Fruit fly (Drosophila melanogaster) whole organism, embryonic: ENCODE results near the gene Pmm2.
A peak's percentile ranks its signal among the peaks of the same experiment; 100 is the strongest.

Experiments used
- B-H2 ChIP-seq: fragments of 200-800 bp; sonication (Bioruptor generic); optimal IDR thresholded peaks from 2 replicates; lab custom pipeline; 2018; ENCODE audit warnings: missing biosample characterization, mild to moderate bottlenecking, missing genetic modification characterization
- BEAF-32 ChIP-seq: fragments of 200-800 bp; sonication (Bioruptor generic); optimal IDR thresholded peaks from 3 replicates; lab custom pipeline; 2017; ENCODE audit warnings: missing biosample characterization, missing genetic modification characterization, mild to moderate bottlenecking, moderate library complexity, missing genetic modification reagents
- Blimp-1 ChIP-seq: fragments of 200-800 bp; sonication (Bioruptor generic); optimal IDR thresholded peaks from 3 replicates; lab custom pipeline; 2018; ENCODE audit warnings: missing biosample characterization, missing genetic modification characterization, mild to moderate bottlenecking, moderate library complexity, missing genetic modification reagents
- CG12942 ChIP-seq: fragments of 200-800 bp; sonication (Bioruptor generic); optimal IDR thresholded peaks from 3 replicates; lab custom pipeline; 2016; ENCODE audit warnings: missing biosample characterization, missing genetic modification characterization
- CG2889 ChIP-seq: fragments of 200-800 bp; sonication (Bioruptor generic); IDR thresholded peaks from 3 replicates; pipeline ENCODE4 v1.3.6; 2022; ENCODE audit warnings: missing biosample characterization, missing genetic modification characterization
- CG31365 ChIP-seq: fragments of 200-800 bp; sonication (Bioruptor generic); optimal IDR thresholded peaks from 2 replicates; lab custom pipeline; 2018; ENCODE audit warnings: missing biosample characterization, mild to moderate bottlenecking, missing genetic modification characterization
- CG31388 ChIP-seq: fragments of 200-800 bp; sonication (Bioruptor generic); optimal IDR thresholded peaks from 2 replicates; lab custom pipeline; 2016; ENCODE audit warnings: missing biosample characterization, missing genetic modification characterization
- CG4617 ChIP-seq: fragments of 200-800 bp; sonication (Bioruptor generic); optimal IDR thresholded peaks from 3 replicates; lab custom pipeline; 2016; ENCODE audit warnings: missing biosample characterization, missing genetic modification characterization, borderline replicate concordance
- CG6683 ChIP-seq: fragments of 200-800 bp; sonication (Bioruptor generic); optimal IDR thresholded peaks from 2 replicates; lab custom pipeline; 2017; ENCODE audit warnings: missing biosample characterization, mild to moderate bottlenecking, missing genetic modification characterization, missing genetic modification reagents
- CG6791 ChIP-seq: fragments of 200-800 bp; sonication (Bioruptor generic); IDR thresholded peaks from 3 replicates; pipeline ENCODE4 v1.3.6; 2022; ENCODE audit warnings: missing biosample characterization, missing genetic modification characterization; ENCODE audit not compliant: partially characterized antibody
- CG7271 ChIP-seq: fragments of 200-800 bp; sonication (Bioruptor generic); optimal IDR thresholded peaks from 2 replicates; lab custom pipeline; 2018; ENCODE audit warnings: missing biosample characterization, mild to moderate bottlenecking, missing genetic modification characterization, moderate library complexity
- CG7745 ChIP-seq: fragments of 200-800 bp; sonication (Bioruptor generic); optimal IDR thresholded peaks from 2 replicates; lab custom pipeline; 2018; ENCODE audit warnings: missing biosample characterization, mild to moderate bottlenecking, missing genetic modification characterization, moderate library complexity
- CG7963 ChIP-seq: fragments of 200-800 bp; sonication (Bioruptor generic); IDR thresholded peaks from 3 replicates; pipeline ENCODE4 v1.3.6; 2022; ENCODE audit warnings: missing biosample characterization, missing genetic modification characterization; ENCODE audit not compliant: partially characterized antibody
- CG8281 ChIP-seq: fragments of 200-800 bp; sonication (Bioruptor generic); optimal IDR thresholded peaks from 2 replicates; lab custom pipeline; 2018; ENCODE audit warnings: missing biosample characterization, mild to moderate bottlenecking, missing genetic modification characterization, moderate library complexity
- CG8359 ChIP-seq: fragments of 200-800 bp; sonication (Bioruptor generic); optimal IDR thresholded peaks from 2 replicates; lab custom pipeline; 2017; ENCODE audit warnings: missing biosample characterization, mild to moderate bottlenecking, missing genetic modification characterization, borderline replicate concordance
- CG9727 ChIP-seq: fragments of 200-800 bp; sonication (Bioruptor generic); optimal IDR thresholded peaks from 3 replicates; lab custom pipeline; 2017; ENCODE audit warnings: missing biosample characterization, mild to moderate bottlenecking, missing genetic modification characterization
- Chrac-16 ChIP-seq: fragments of 200-800 bp; sonication (Bioruptor generic); optimal IDR thresholded peaks from 3 replicates; lab custom pipeline; 2016; ENCODE audit warnings: missing biosample characterization, missing genetic modification characterization
- Dip2 ChIP-seq: fragments of 200-800 bp; sonication (Bioruptor generic); IDR thresholded peaks from 2 replicates; pipeline ENCODE4 v1.3.6; 2022; ENCODE audit warnings: missing biosample characterization, missing genetic modification characterization
- E2f1 ChIP-seq: fragments of 200-800 bp; sonication (Bioruptor generic); IDR thresholded peaks from 2 replicates; pipeline ENCODE4 v1.3.6; 2022; ENCODE audit warnings: missing biosample characterization, missing genetic modification characterization
- H15 ChIP-seq: fragments of 200-800 bp; sonication (Bioruptor generic); IDR thresholded peaks from 3 replicates; pipeline ENCODE4 v1.3.6; 2022; ENCODE audit warnings: missing biosample characterization, missing genetic modification characterization
- H2.0 ChIP-seq: fragments of 200-800 bp; sonication (Bioruptor generic); IDR thresholded peaks from 2 replicates; pipeline ENCODE4 v1.3.6; 2022; ENCODE audit warnings: missing biosample characterization, missing genetic modification characterization
- HmgD ChIP-seq: fragments of 200-800 bp; sonication (Bioruptor generic); optimal IDR thresholded peaks from 3 replicates; lab custom pipeline; 2016; ENCODE audit warnings: missing biosample characterization, missing genetic modification characterization
- Hr51 ChIP-seq, 2 experiments: fragments of 200-800 bp; sonication (Bioruptor generic); optimal IDR thresholded peaks; 2 replicates in 1 of 2; 3 replicates in 1 of 2; lab custom pipeline; 2016 to 2018; ENCODE audit warnings: missing biosample characterization in 2 of 2, missing genetic modification characterization in 2 of 2, mild to moderate bottlenecking in 1 of 2, moderate library complexity in 1 of 2
- Kr ChIP-seq: fragments of 200-800 bp; sonication (Bioruptor generic); optimal IDR thresholded peaks from 2 replicates; lab custom pipeline; 2017; ENCODE audit warnings: missing biosample characterization, mild to moderate bottlenecking, missing genetic modification characterization
- MBD-R2 ChIP-seq: fragments of 200-800 bp; sonication (Bioruptor generic); IDR thresholded peaks from 2 replicates; pipeline ENCODE4 v1.3.6; 2022; ENCODE audit warnings: missing biosample characterization, missing genetic modification characterization
- MTF-1 ChIP-seq: fragments of 200-800 bp; sonication (Bioruptor generic); optimal IDR thresholded peaks from 2 replicates; lab custom pipeline; 2018; ENCODE audit warnings: missing biosample characterization, mild to moderate bottlenecking, missing genetic modification characterization, borderline replicate concordance
- Mes4 ChIP-seq: fragments of 200-800 bp; sonication (Bioruptor generic); optimal IDR thresholded peaks from 2 replicates; lab custom pipeline; 2016; ENCODE audit warnings: missing biosample characterization, missing genetic modification characterization
- Opbp ChIP-seq: fragments of 200-800 bp; sonication (Bioruptor generic); IDR thresholded peaks from 3 replicates; pipeline ENCODE4 v1.3.6; 2022; ENCODE audit warnings: missing biosample characterization, missing genetic modification characterization; ENCODE audit not compliant: partially characterized antibody
- Ravus ChIP-seq: fragments of 200-800 bp; sonication (Bioruptor generic); IDR thresholded peaks from 2 replicates; pipeline ENCODE4 v1.3.6; 2022; ENCODE audit warnings: missing biosample characterization, missing genetic modification characterization
- TFAM ChIP-seq: fragments of 200-800 bp; sonication (Bioruptor generic); optimal IDR thresholded peaks from 2 replicates; lab custom pipeline; 2017; ENCODE audit warnings: missing biosample characterization, missing genetic modification characterization, inconsistent platforms
- Trl ChIP-seq, 3 experiments: fragments of >200 bp in 2 of 3; fragments of 200-800 bp in 1 of 3; sonication (Bioruptor generic) in 1 of 3; optimal IDR thresholded peaks; 2 replicates in 1 of 3; 3 replicates in 2 of 3; lab custom pipeline; 2016 to 2017; ENCODE audit warnings: missing biosample characterization in 1 of 3, missing genetic modification characterization in 1 of 3
- Vsx1 ChIP-seq: fragments of 200-800 bp; sonication (Bioruptor generic); optimal IDR thresholded peaks from 2 replicates; lab custom pipeline; 2017; ENCODE audit warnings: missing biosample characterization, mild to moderate bottlenecking, missing genetic modification characterization, missing genetic modification reagents
- ap ChIP-seq: fragments of 200-800 bp; sonication (Bioruptor generic); IDR thresholded peaks from 2 replicates; pipeline ENCODE4 v1.3.6; 2022; ENCODE audit warnings: missing biosample characterization, missing genetic modification characterization
- crc ChIP-seq: fragments of 200-800 bp; sonication (Bioruptor generic); optimal IDR thresholded peaks from 2 replicates; lab custom pipeline; 2016; ENCODE audit warnings: missing biosample characterization, missing genetic modification characterization
- dysf ChIP-seq: fragments of 200-800 bp; sonication (Bioruptor generic); IDR thresholded peaks from 3 replicates; pipeline ENCODE4 v1.3.6; 2022; ENCODE audit warnings: missing biosample characterization, missing genetic modification characterization
- emc ChIP-seq: fragments of 200-800 bp; sonication (Bioruptor generic); optimal IDR thresholded peaks from 2 replicates; lab custom pipeline; 2016; ENCODE audit warnings: missing biosample characterization, missing genetic modification characterization
- ftz-f1 ChIP-seq: fragments of 200-800 bp; sonication (Bioruptor generic); optimal IDR thresholded peaks from 2 replicates; lab custom pipeline; 2016; ENCODE audit warnings: missing biosample characterization, missing genetic modification characterization
- gt ChIP-seq: fragments of 200-800 bp; sonication (Bioruptor generic); IDR thresholded peaks from 2 replicates; pipeline ENCODE4 v1.3.6; 2022; ENCODE audit warnings: missing biosample characterization, missing genetic modification characterization
- hbn ChIP-seq: fragments of 200-800 bp; sonication (Bioruptor generic); IDR thresholded peaks from 2 replicates; pipeline ENCODE4 v1.3.6; 2022; ENCODE audit warnings: missing biosample characterization, missing genetic modification characterization; ENCODE audit not compliant: partially characterized antibody
- hkb ChIP-seq, 2 experiments: fragments of 200-800 bp in 1 of 2; fragments of >200 bp in 1 of 2; sonication (Bioruptor generic) in 1 of 2; IDR thresholded peaks in 1 of 2; optimal IDR thresholded peaks in 1 of 2; 2 replicates each; pipeline versions ENCODE4 v1.3.6 to Lab custom; 2017 to 2022; ENCODE audit warnings: missing biosample characterization in 1 of 2, missing genetic modification characterization in 1 of 2
- ind ChIP-seq: fragments of 200-800 bp; sonication (Bioruptor generic); optimal IDR thresholded peaks from 3 replicates; lab custom pipeline; 2016; ENCODE audit warnings: missing biosample characterization, missing genetic modification characterization
- lab ChIP-seq: fragments of 200-800 bp; sonication (Bioruptor generic); optimal IDR thresholded peaks from 3 replicates; lab custom pipeline; 2017; ENCODE audit warnings: missing biosample characterization, missing genetic modification characterization, mild to moderate bottlenecking, moderate library complexity, missing genetic modification reagents
- lola ChIP-seq, 3 experiments: fragments of >200 bp in 2 of 3; fragments of 200-800 bp in 1 of 3; sonication (Bioruptor generic) in 1 of 3; optimal IDR thresholded peaks; 2 replicates each; lab custom pipeline; 2017 to 2019; ENCODE audit warnings: missing biosample characterization in 3 of 3, missing genetic modification characterization in 3 of 3, mild to moderate bottlenecking in 1 of 3, moderate library complexity in 1 of 3
- phol ChIP-seq: fragments of 200-800 bp; sonication (Bioruptor generic); optimal IDR thresholded peaks from 3 replicates; lab custom pipeline; 2018; ENCODE audit warnings: missing biosample characterization, mild to moderate bottlenecking, missing genetic modification characterization, moderate library complexity
- pros ChIP-seq: fragments of 200-800 bp; sonication (Bioruptor generic); optimal IDR thresholded peaks from 3 replicates; lab custom pipeline; 2019; ENCODE audit warnings: missing biosample characterization, mild to moderate bottlenecking, missing genetic modification characterization, moderate library complexity
- tap ChIP-seq: fragments of 200-800 bp; optimal IDR thresholded peaks from 3 replicates; lab custom pipeline; 2019; ENCODE audit warnings: missing biosample characterization, mild to moderate bottlenecking, missing genetic modification characterization, moderate library complexity
- vnd ChIP-seq: fragments of 200-800 bp; sonication (Bioruptor generic); IDR thresholded peaks from 3 replicates; pipeline ENCODE4 v1.3.6; 2022; ENCODE audit warnings: missing biosample characterization, missing genetic modification characterization; ENCODE audit not compliant: partially characterized antibody
- zen2 ChIP-seq: fragments of 200-800 bp; sonication (Bioruptor generic); IDR thresholded peaks from 3 replicates; pipeline ENCODE4 v1.3.6; 2022; ENCODE audit warnings: missing biosample characterization, missing genetic modification characterization; ENCODE audit not compliant: partially characterized antibody

Pmm2 gene

DNA sequence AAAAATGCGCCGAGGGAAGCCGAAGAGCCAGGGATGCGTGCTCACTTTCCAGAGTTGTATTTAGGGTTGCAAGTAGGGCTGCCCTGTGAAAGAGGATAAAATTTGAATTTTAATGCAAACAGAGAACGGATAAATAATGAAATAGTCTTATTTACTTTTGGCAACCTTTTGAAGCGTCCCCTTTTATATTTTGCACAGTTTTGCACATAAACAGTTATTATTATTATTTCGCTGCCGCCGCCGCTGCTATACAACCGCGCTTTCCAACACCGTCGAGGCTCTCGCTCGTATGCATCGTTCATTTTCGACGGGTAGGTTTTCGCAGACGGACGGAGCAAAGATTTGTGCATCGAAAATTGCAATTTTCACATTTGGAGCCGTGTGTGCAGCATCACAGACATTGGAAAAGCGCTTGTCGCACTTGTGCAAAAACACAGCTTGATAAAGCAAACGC lies 19.6 kb upstream of the Pmm2 start, which contains the start of the genes sti and tral (continued):
- TF ChIP-seq HmgD (GFP tag; lab: Kevin White, UChicago), result peak; percentile 93
- TF ChIP-seq Vsx1 (GFP tag; lab: Kevin White, UChicago), result no peak
- no peak for TF ChIP-seq tap (tag; lab: Kevin White, UChicago)
- TF ChIP-seq CG8359, result peak; percentile 59
- TF ChIP-seq lab (GFP tag; lab: Kevin White, UChicago), result peak; percentile 93
- peak; percentile 81 for TF ChIP-seq hkb (optimal IDR thresholded peaks at IDR 0.05; lab: Kevin White, UChicago)
- TF ChIP-seq hkb (GFP tag; IDR thresholded peaks at IDR 0.05; lab: Robert Waterston, UW), result peak; percentile 83
- no peak for TF ChIP-seq Dip2 (GFP tag; lab: Robert Waterston, UW)
- TF ChIP-seq crc (GFP tag; lab: Kevin White, UChicago), result peak; percentile 77
- TF ChIP-seq Blimp-1 (GFP tag; lab: Kevin White, UChicago), result peak; percentile 76
- peak; percentile 19 for TF ChIP-seq pros (GFP tag; lab: Kevin White, UChicago)
- peak in 1 of 2 experiments; percentile 12 for TF ChIP-seq Trl (optimal IDR thresholded peaks at IDR 0.05; lab: Kevin White, UChicago)
- peak; percentile 96 for TF ChIP-seq Trl (GFP tag; optimal IDR thresholded peaks at IDR 0.05; lab: Kevin White, UChicago)
- peak; percentile 88 for TF ChIP-seq phol (tag; lab: Kevin White, UChicago)
- peak; percentile 75 for TF ChIP-seq ftz-f1
- no peak for TF ChIP-seq vnd (GFP tag; lab: Robert Waterston, UW)
- peak; percentile 92 for TF ChIP-seq B-H2 (GFP tag; lab: Kevin White, UChicago)
- TF ChIP-seq CG6791 (GFP tag; lab: Robert Waterston, UW), result no peak
- peak; percentile 4 for TF ChIP-seq MTF-1 (GFP tag; lab: Kevin White, UChicago)
- TF ChIP-seq CG2889 (GFP tag; lab: Robert Waterston, UW), result peak; percentile 78
- TF ChIP-seq E2f1 (GFP tag; lab: Robert Waterston, UW), result peak; percentile 74
- TF ChIP-seq Opbp, result no peak
- peak; percentile 67 for TF ChIP-seq ap
- peak; percentile 83 for TF ChIP-seq emc (GFP tag; lab: Kevin White, UChicago)
- peak; percentile 86 for TF ChIP-seq Mes4 (GFP tag; lab: Kevin White, UChicago)
- TF ChIP-seq gt, result peak; percentile 60; the same call in 1 of the 2 replicates
- TF ChIP-seq TFAM (GFP tag; lab: Kevin White, UChicago), result no peak
- peak in 1 of 3 experiments; percentile 78 for TF ChIP-seq lola (GFP tag; optimal IDR thresholded peaks at IDR 0.05; lab: Kevin White, UChicago)
- TF ChIP-seq zen2 (GFP tag; lab: Robert Waterston, UW), result no peak
- peak; percentile 92 for TF ChIP-seq Chrac-16
- TF ChIP-seq hbn, result no peak
- no peak for TF ChIP-seq CG7745 (tag; lab: Kevin White, UChicago)
- TF ChIP-seq Ravus (GFP tag; lab: Robert Waterston, UW), result peak; percentile 62
- TF ChIP-seq dysf (GFP tag; lab: Robert Waterston, UW), result peak; percentile 82
- TF ChIP-seq CG7271 (tag; lab: Kevin White, UChicago), result peak; percentile 45
- peak; percentile 86 for TF ChIP-seq CG31388 (GFP tag; lab: Kevin White, UChicago)
- TF ChIP-seq CG12942 (GFP tag; lab: Kevin White, UChicago), result peak; percentile 90
- TF ChIP-seq CG31365 (tag; lab: Kevin White, UChicago), result peak; percentile 58
- peak; percentile 91 for TF ChIP-seq MBD-R2 (GFP tag; lab: Robert Waterston, UW)
- TF ChIP-seq ind, result peak; percentile 91
- TF ChIP-seq Kr (GFP tag; lab: Kevin White, UChicago), result no peak
- TF ChIP-seq CG8281 (tag; lab: Kevin White, UChicago), result peak; percentile 48
- peak; percentile 71 for TF ChIP-seq H15
- peak; percentile 92 for TF ChIP-seq CG4617 (GFP tag; lab: Kevin White, UChicago)
- peak; percentile 64 for TF ChIP-seq CG6683
- peak; percentile 69 for TF ChIP-seq H2.0
- peak; percentile 88 for TF ChIP-seq CG9727 (GFP tag; lab: Kevin White, UChicago)
- TF ChIP-seq BEAF-32 (GFP tag; lab: Kevin White, UChicago), result peak; percentile 58
- no peak for TF ChIP-seq CG7963
- TF ChIP-seq Hr51 (GFP tag; optimal IDR thresholded peaks at IDR 0.05; lab: Kevin White, UChicago), result peak; percentile 79 to 96
